Worm (Caenorhabditis elegans) whole organism, L1 larva: ENCODE measurements around the gene F58B3.6.
A peak's percentile ranks its signal among the peaks of the same experiment; 100 is the strongest.

Source experiments
- C16A3.4 ChIP-seq: fragments of 150-350 bp; optimal IDR thresholded peaks from 2 replicates; lab custom pipeline; 2014; ENCODE audit warnings: missing biosample characterization, missing genetic modification characterization
- F16B12.6 ChIP-seq: fragments of 150-350 bp; optimal IDR thresholded peaks from 2 replicates; lab custom pipeline; 2014; ENCODE audit warnings: missing biosample characterization, missing genetic modification characterization
- aha-1 ChIP-seq: fragments of 150-350 bp; optimal IDR thresholded peaks from 2 replicates; lab custom pipeline; 2014; ENCODE audit warnings: missing biosample characterization, missing genetic modification characterization
- aly-2 ChIP-seq: fragments of 150-350 bp; optimal IDR thresholded peaks from 2 replicates; lab custom pipeline; 2014; ENCODE audit warnings: missing biosample characterization, missing genetic modification characterization
- ceh-63 ChIP-seq: fragments of 200-800 bp; sonication (Bioruptor generic); optimal IDR thresholded peaks from 2 replicates; lab custom pipeline; 2018; ENCODE audit warnings: mild to moderate bottlenecking, missing genetic modification characterization, missing compliant biosample characterization
- ceh-8 ChIP-seq: fragments of 200-800 bp; sonication (Bioruptor generic); optimal IDR thresholded peaks from 2 replicates; lab custom pipeline; 2018; ENCODE audit warnings: mild to moderate bottlenecking, missing genetic modification characterization, moderate library complexity, missing compliant biosample characterization
- ceh-88 ChIP-seq: fragments of 200-800 bp; sonication (Bioruptor generic); IDR thresholded peaks from 2 replicates; pipeline ENCODE4 v1.3.6; 2022; ENCODE audit warnings: missing genetic modification characterization, missing compliant biosample characterization
- ceh-90 ChIP-seq: sonication (generic microtip); optimal IDR thresholded peaks from 2 replicates; lab custom pipeline; 2016; ENCODE audit warnings: missing genetic modification characterization, missing compliant biosample characterization
- ces-1 ChIP-seq: fragments of 150-350 bp; optimal IDR thresholded peaks from 2 replicates; lab custom pipeline; 2014; ENCODE audit warnings: missing biosample characterization, missing genetic modification reagents, missing genetic modification characterization
- dpl-1 ChIP-seq, 3 experiments: fragments of 150-350 bp in 2 of 3; sonication (generic microtip) in 1 of 3; optimal IDR thresholded peaks; 2 replicates each; lab custom pipeline; 2014 to 2017; ENCODE audit warnings: missing biosample characterization in 3 of 3, missing genetic modification characterization in 3 of 3, missing genetic modification reagents in 3 of 3
- egl-27 ChIP-seq, 2 experiments: fragments of 150-350 bp in 1 of 2; sonication (generic microtip); optimal IDR thresholded peaks; 3 replicates each; lab custom pipeline; 2017 to 2018; ENCODE audit warnings: missing biosample characterization in 2 of 2, missing genetic modification characterization in 2 of 2, missing genetic modification reagents in 2 of 2
- elt-2 ChIP-seq: sonication (generic microtip); optimal IDR thresholded peaks from 2 replicates; lab custom pipeline; 2016; ENCODE audit warnings: missing genetic modification characterization, mild to moderate bottlenecking, inconsistent platforms, missing compliant biosample characterization, missing genetic modification reagents
- ets-5 ChIP-seq: fragments of 200-800 bp; sonication (Bioruptor generic); IDR thresholded peaks from 2 replicates; pipeline ENCODE4 v1.3.6; 2022; ENCODE audit warnings: missing genetic modification characterization, missing compliant biosample characterization
- hlh-4 ChIP-seq: sonication (generic microtip); optimal IDR thresholded peaks from 2 replicates; lab custom pipeline; 2016; ENCODE audit warnings: mild to moderate bottlenecking, missing genetic modification characterization, missing compliant biosample characterization
- lin-13 ChIP-seq: fragments of 150-350 bp; optimal IDR thresholded peaks from 2 replicates; lab custom pipeline; 2014; ENCODE audit warnings: missing biosample characterization, missing genetic modification reagents, missing genetic modification characterization
- lin-14 ChIP-seq: fragments of 200-800 bp; sonication (Bioruptor generic); optimal IDR thresholded peaks from 2 replicates; lab custom pipeline; 2018; ENCODE audit warnings: mild to moderate bottlenecking, missing genetic modification characterization, moderate library complexity, missing compliant biosample characterization
- lir-3 ChIP-seq: sonication (generic microtip); optimal IDR thresholded peaks from 2 replicates; lab custom pipeline; 2016; ENCODE audit warnings: mild to moderate bottlenecking, missing genetic modification characterization, moderate library complexity, missing compliant biosample characterization; ENCODE audit not compliant: poor library complexity
- lsy-2 ChIP-seq, 2 experiments: fragments of 150-350 bp; optimal IDR thresholded peaks; 2 replicates each; lab custom pipeline; 2014; ENCODE audit warnings: missing biosample characterization in 2 of 2, missing genetic modification characterization in 2 of 2
- mab-9 ChIP-seq: fragments of 200-800 bp; sonication (Bioruptor generic); IDR thresholded peaks from 2 replicates; pipeline ENCODE4 v1.3.6; 2022; ENCODE audit warnings: missing genetic modification reagents, missing genetic modification characterization, missing compliant biosample characterization
- mdl-1 ChIP-seq, 2 experiments: fragments of 150-350 bp; optimal IDR thresholded peaks; 2 replicates each; lab custom pipeline; 2014 to 2017; ENCODE audit warnings: missing biosample characterization in 2 of 2, missing genetic modification characterization in 2 of 2, inconsistent platforms in 1 of 2
- nhr-11 ChIP-seq: fragments of 150-350 bp; optimal IDR thresholded peaks from 2 replicates; lab custom pipeline; 2014; ENCODE audit warnings: missing biosample characterization, missing genetic modification characterization
- nhr-12 ChIP-seq: sonication (generic microtip); optimal IDR thresholded peaks from 2 replicates; lab custom pipeline; 2017; ENCODE audit warnings: missing biosample characterization, missing genetic modification characterization
- nhr-19 ChIP-seq: fragments of 200-800 bp; sonication (Bioruptor generic); conservative IDR thresholded peaks from 2 replicates; pipeline ENCODE4 v1.3.6; 2022; ENCODE audit warnings: missing genetic modification characterization, missing compliant biosample characterization
- nhr-20 ChIP-seq: sonication (generic microtip); optimal IDR thresholded peaks from 2 replicates; lab custom pipeline; 2016; ENCODE audit warnings: mild to moderate bottlenecking, missing genetic modification characterization, missing compliant biosample characterization
- nhr-28 ChIP-seq: fragments of 150-350 bp; optimal IDR thresholded peaks from 2 replicates; lab custom pipeline; 2014; ENCODE audit warnings: missing biosample characterization, missing genetic modification characterization
- nhr-71 ChIP-seq: sonication (generic microtip); optimal IDR thresholded peaks from 2 replicates; lab custom pipeline; 2016; ENCODE audit warnings: mild to moderate bottlenecking, missing genetic modification characterization, moderate library complexity, missing compliant biosample characterization
- nhr-84 ChIP-seq: sonication (generic microtip); optimal IDR thresholded peaks from 2 replicates; lab custom pipeline; 2017; ENCODE audit warnings: missing biosample characterization, missing genetic modification characterization
- nhr-85 ChIP-seq: sonication (generic microtip); peaks from one replicate; lab custom pipeline; 2016; ENCODE audit warnings: missing genetic modification characterization, inconsistent platforms, missing compliant biosample characterization
- nhr-90 ChIP-seq: sonication (generic microtip); optimal IDR thresholded peaks from 2 replicates; lab custom pipeline; 2016; ENCODE audit warnings: mild to moderate bottlenecking, missing genetic modification characterization, missing compliant biosample characterization; ENCODE audit not compliant: poor library complexity
- pag-3 ChIP-seq: sonication (generic microtip); optimal IDR thresholded peaks from 2 replicates; lab custom pipeline; 2017; ENCODE audit warnings: missing genetic modification characterization, mild to moderate bottlenecking, missing compliant biosample characterization, antibody characterized with exemption, borderline replicate concordance; ENCODE audit not compliant: insufficient read depth
- pqm-1 ChIP-seq: sonication (generic microtip); optimal IDR thresholded peaks from 3 replicates; lab custom pipeline; 2017; ENCODE audit warnings: missing biosample characterization, missing genetic modification characterization
- rnt-1 ChIP-seq: sonication (generic microtip); optimal IDR thresholded peaks from 2 replicates; lab custom pipeline; 2016; ENCODE audit warnings: mild to moderate bottlenecking, missing genetic modification characterization, moderate library complexity, missing compliant biosample characterization
- skn-1 ChIP-seq: fragments of 150-350 bp; optimal IDR thresholded peaks from 2 replicates; lab custom pipeline; 2014; ENCODE audit warnings: missing biosample characterization, missing genetic modification characterization
- snu-23 ChIP-seq: sonication (generic microtip); optimal IDR thresholded peaks from 2 replicates; lab custom pipeline; 2016; ENCODE audit warnings: missing genetic modification characterization, missing compliant biosample characterization
- sup-37 ChIP-seq: fragments of 200-800 bp; sonication (Bioruptor generic); optimal IDR thresholded peaks from 2 replicates; lab custom pipeline; 2018; ENCODE audit warnings: mild to moderate bottlenecking, missing genetic modification characterization, missing compliant biosample characterization
- tbx-2 ChIP-seq: sonication (generic microtip); optimal IDR thresholded peaks from 2 replicates; lab custom pipeline; 2016; ENCODE audit warnings: missing genetic modification characterization, missing compliant biosample characterization
- tlp-1 ChIP-seq: fragments of 150-350 bp; optimal IDR thresholded peaks from 2 replicates; lab custom pipeline; 2014; ENCODE audit warnings: missing biosample characterization, missing genetic modification characterization
- unc-130 ChIP-seq: fragments of 150-350 bp; optimal IDR thresholded peaks from 2 replicates; lab custom pipeline; 2017; ENCODE audit warnings: missing biosample characterization, missing genetic modification characterization, inconsistent platforms
- unc-30 ChIP-seq: sonication (generic microtip); optimal IDR thresholded peaks from 2 replicates; lab custom pipeline; 2017; ENCODE audit warnings: missing biosample characterization, missing genetic modification characterization
- unc-62 ChIP-seq: fragments of 150-350 bp; optimal IDR thresholded peaks from 2 replicates; lab custom pipeline; 2014; ENCODE audit warnings: missing biosample characterization, missing genetic modification reagents, missing genetic modification characterization
- unc-86 ChIP-seq: sonication (generic microtip); optimal IDR thresholded peaks from 2 replicates; lab custom pipeline; 2016; ENCODE audit warnings: missing genetic modification characterization, missing compliant biosample characterization
- unc-98 ChIP-seq: fragments of 200-800 bp; sonication (Bioruptor generic); IDR thresholded peaks from 2 replicates; pipeline ENCODE4 v1.3.6; 2022; ENCODE audit warnings: missing genetic modification characterization, missing compliant biosample characterization
- vab-15 ChIP-seq: sonication (generic microtip); optimal IDR thresholded peaks from 2 replicates; lab custom pipeline; 2017; ENCODE audit warnings: missing genotype, mild to moderate bottlenecking, missing genetic modification characterization, missing compliant biosample characterization
- xbp-1 ChIP-seq: sonication (generic microtip); optimal IDR thresholded peaks from 2 replicates; lab custom pipeline; 2016; ENCODE audit warnings: missing genetic modification characterization, missing compliant biosample characterization
- zip-4 ChIP-seq: fragments of 200-800 bp; sonication (Bioruptor generic); optimal IDR thresholded peaks from 2 replicates; lab custom pipeline; 2018; ENCODE audit warnings: mild to moderate bottlenecking, missing genetic modification characterization, moderate library complexity, missing compliant biosample characterization
- ztf-11 ChIP-seq, 2 experiments: sonication (generic microtip); optimal IDR thresholded peaks; 2 replicates each; lab custom pipeline; 2016 to 2017; ENCODE audit warnings: missing genetic modification characterization in 2 of 2, missing biosample characterization in 1 of 2, missing compliant biosample characterization in 1 of 2
- ztf-4 ChIP-seq: fragments of 150-350 bp; optimal IDR thresholded peaks from 2 replicates; lab custom pipeline; 2014; ENCODE audit warnings: missing biosample characterization, missing genetic modification characterization

Gene F58B3.6

DNA sequence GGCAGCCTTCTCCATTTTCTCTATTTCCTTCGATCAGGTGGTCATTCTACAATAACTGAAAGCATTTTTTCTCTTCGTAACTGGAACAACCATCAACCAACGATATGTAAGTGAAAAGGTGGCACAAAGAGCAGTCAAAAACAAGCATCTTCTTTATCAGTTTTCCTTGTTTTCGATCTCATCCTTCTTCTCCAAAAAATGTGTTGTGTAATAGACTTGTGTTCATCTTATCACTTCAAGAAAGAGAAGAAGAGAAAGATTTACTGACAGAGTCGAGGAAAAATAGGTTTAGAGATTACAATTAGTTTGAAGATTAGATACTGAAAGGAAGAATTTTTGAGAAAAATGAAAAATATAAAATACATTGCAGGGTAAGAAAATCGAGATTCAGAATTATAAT is 8.9 kb downstream of the F58B3.6 start:
- peak in 1 of 2 experiments; percentile 25 for TF ChIP-seq lsy-2 (tag; optimal IDR thresholded peaks at IDR 0.05; lab: Kevin White, UChicago)
- TF ChIP-seq unc-130 (tag; lab: Kevin White, UChicago): peak; percentile 21
- TF ChIP-seq lin-13 (GFP tag; lab: Kevin White, UChicago): no peak
- TF ChIP-seq nhr-20: peak; percentile 23
- TF ChIP-seq aly-2 (tag; lab: Kevin White, UChicago): no peak
- TF ChIP-seq unc-62 (GFP tag; lab: Kevin White, UChicago): no peak
- TF ChIP-seq skn-1: no peak
- TF ChIP-seq snu-23: peak; percentile 27
- TF ChIP-seq ztf-11 (tag; optimal IDR thresholded peaks at IDR 0.05; lab: Kevin White, UChicago): no peak
- no peak for TF ChIP-seq nhr-84 (tag; lab: Kevin White, UChicago)
- no peak for TF ChIP-seq ceh-8
- TF ChIP-seq lin-14 (GFP tag; lab: Kevin White, UChicago): peak; percentile 67
- peak; percentile 8 for TF ChIP-seq elt-2 (tag; lab: Kevin White, UChicago)
- TF ChIP-seq ztf-4 (tag; lab: Kevin White, UChicago): peak; percentile 10
- no peak for TF ChIP-seq C16A3.4
- TF ChIP-seq nhr-12: no peak
- TF ChIP-seq nhr-71: peak; percentile 34
- no peak for TF ChIP-seq zip-4 (GFP tag; lab: Kevin White, UChicago)

- TF ChIP-seq unc-130 (tag; lab: Kevin White, UChicago) (peak; percentile 1), aha-1 (tag; lab: Kevin White, UChicago) (no peak), unc-30 (tag; lab: Kevin White, UChicago) (no peak), nhr-85 (tag; lab: Kevin White, UChicago) (no peak), mab-9 (GFP tag; lab: Robert Waterston, UW) (no peak), nhr-20 (peak; percentile 1), nhr-19 (GFP tag; lab: Robert Waterston, UW) (peak; percentile 34), snu-23 (peak; percentile 21), pag-3 (tag; lab: Kevin White, UChicago) (no peak), rnt-1 (tag; lab: Kevin White, UChicago) (peak; percentile 52), tbx-2 (tag; lab: Kevin White, UChicago) (no peak), nhr-71 (peak; percentile 64), aly-2 (tag; lab: Kevin White, UChicago) (no peak), lsy-2 (tag; optimal IDR thresholded peaks at IDR 0.05; lab: Kevin White, UChicago) (peak in 1 of 2 experiments; percentile 35), pqm-1 (tag; lab: Kevin White, UChicago) (no peak), lin-14 (GFP tag; lab: Kevin White, UChicago) (peak; percentile 40), ztf-4 (tag; lab: Kevin White, UChicago) (no peak)
Measured at ce11 chrIV:11646908-11647307, 10.5 kb downstream of the F58B3.6 start.

DNA sequence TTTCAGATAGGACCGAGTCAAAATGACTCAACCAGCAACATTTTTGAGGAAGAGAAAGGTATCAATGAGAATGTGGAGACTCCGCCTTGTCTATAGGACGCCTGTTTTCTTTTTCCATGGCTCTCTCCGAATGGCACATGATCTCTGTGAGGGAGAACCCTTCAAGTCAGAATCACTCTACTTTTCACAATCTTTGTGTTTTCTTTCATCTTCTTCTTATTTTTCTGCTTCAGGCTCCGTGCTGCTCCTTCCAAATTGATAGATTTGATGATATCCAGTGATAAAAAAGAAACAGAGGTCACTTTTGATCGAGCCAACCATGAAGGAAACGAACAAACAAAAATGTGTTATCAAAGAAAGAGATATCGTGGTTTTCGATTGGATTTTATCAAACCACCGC is 12.6 kb downstream of the F58B3.6 start, which contains the start of gene ZK809.8:
TSS of gene ZK809.8 (minus strand) at position 34 of the 400 bp plus-strand sequence.
- TF ChIP-seq lin-13 (GFP tag; lab: Kevin White, UChicago) (no peak), nhr-28 (no peak), ceh-88 (GFP tag; lab: Robert Waterston, UW) (no peak), tlp-1 (no peak), unc-86 (tag; lab: Kevin White, UChicago) (no peak), mdl-1 (tag; optimal IDR thresholded peaks at IDR 0.05; lab: Kevin White, UChicago) (no peak), aly-2 (tag; lab: Kevin White, UChicago) (no peak), nhr-19 (GFP tag; lab: Robert Waterston, UW) (peak; percentile 31; the same call in 1 of the 2 replicates), hlh-4 (tag; lab: Kevin White, UChicago) (no peak), dpl-1 (GFP tag; optimal IDR thresholded peaks at IDR 0.05; lab: Kevin White, UChicago) (no peak), nhr-11 (no peak), lsy-2 (tag; optimal IDR thresholded peaks at IDR 0.05; lab: Kevin White, UChicago) (peak in 1 of 2 experiments; percentile 42), ceh-63 (GFP tag; lab: Kevin White, UChicago) (no peak), pqm-1 (tag; lab: Kevin White, UChicago) (no peak), ceh-8 (no peak), lir-3 (tag; lab: Kevin White, UChicago) (no peak), ces-1 (GFP tag; lab: Kevin White, UChicago) (no peak), lin-14 (GFP tag; lab: Kevin White, UChicago) (peak; percentile 67), xbp-1 (tag; lab: Kevin White, UChicago) (no peak), snu-23 (peak; percentile 33), ceh-90 (tag; lab: Kevin White, UChicago) (no peak), unc-130 (tag; lab: Kevin White, UChicago) (peak; percentile 6), egl-27 (tag; optimal IDR thresholded peaks at IDR 0.05; lab: Kevin White, UChicago) (no peak), F16B12.6 (no peak), nhr-90 (tag; lab: Kevin White, UChicago) (no peak), vab-15 (no peak), ets-5 (GFP tag; lab: Robert Waterston, UW) (no peak), nhr-71 (peak; percentile 82), sup-37 (no peak), rnt-1 (tag; lab: Kevin White, UChicago) (peak; percentile 41), unc-98 (GFP tag; lab: Robert Waterston, UW) (no peak)
